Worm (Caenorhabditis elegans) whole organism, young adult: Measurements from ENCODE around the gene C32D5.7.

Experiments used
- B0261.1 ChIP-seq: sonication (generic microtip); optimal IDR thresholded peaks from 2 replicates; lab custom pipeline; 2016; ENCODE audit warnings: mild to moderate bottlenecking, missing genetic modification characterization, moderate library complexity, missing compliant biosample characterization
- B0336.3 ChIP-seq: fragments of 200-800 bp; sonication (Bioruptor generic); IDR thresholded peaks from 2 replicates; pipeline ENCODE4 v1.3.6; 2022; ENCODE audit warnings: missing genetic modification characterization, missing compliant biosample characterization
- C17E4.6 ChIP-seq: fragments of 200-800 bp; sonication (Bioruptor generic); IDR thresholded peaks from 2 replicates; pipeline ENCODE4 v1.3.6; 2022; ENCODE audit warnings: missing genetic modification reagents, missing genetic modification characterization, missing compliant biosample characterization
- F33H1.4 ChIP-seq: fragments of 200-800 bp; sonication (Bioruptor generic); IDR thresholded peaks from 2 replicates; pipeline ENCODE4 v1.3.6; 2022; ENCODE audit warnings: missing genetic modification reagents, missing genetic modification characterization, missing compliant biosample characterization
- F57A8.1 ChIP-seq: fragments of 200-800 bp; sonication (Bioruptor generic); optimal IDR thresholded peaks from 2 replicates; lab custom pipeline; 2018; ENCODE audit warnings: mild to moderate bottlenecking, missing genetic modification characterization, moderate library complexity, missing compliant biosample characterization
- K11D2.4 ChIP-seq: fragments of 200-800 bp; sonication (Bioruptor generic); IDR thresholded peaks from 2 replicates; pipeline ENCODE4 v1.3.6; 2022; ENCODE audit warnings: missing genetic modification reagents, missing genetic modification characterization, missing compliant biosample characterization
- T07F8.4 ChIP-seq: sonication (generic microtip); optimal IDR thresholded peaks from 2 replicates; lab custom pipeline; 2016; ENCODE audit warnings: mild to moderate bottlenecking, missing genetic modification characterization, moderate library complexity, missing compliant biosample characterization
- Y67H2A.10 ChIP-seq: fragments of 200-800 bp; sonication (Bioruptor generic); conservative IDR thresholded peaks from 2 replicates; pipeline ENCODE4 v1.3.6; 2022; ENCODE audit warnings: missing genetic modification reagents, missing genetic modification characterization, missing compliant biosample characterization
- akir-1 ChIP-seq: fragments of 200-800 bp; sonication (Bioruptor generic); optimal IDR thresholded peaks from 2 replicates; lab custom pipeline; 2018; ENCODE audit warnings: mild to moderate bottlenecking, missing genetic modification characterization, moderate library complexity, missing compliant biosample characterization
- ama-1 ChIP-seq, 3 experiments: fragments of 150-350 bp in 1 of 3; sonication (generic microtip) in 2 of 3; optimal IDR thresholded peaks; 2 replicates each; lab custom pipeline; 2014 to 2018; ENCODE audit warnings: missing biosample characterization in 2 of 3, missing genetic modification characterization in 2 of 3, missing genetic modification reagents in 2 of 3
- aptf-2 ChIP-seq: fragments of 200-800 bp; sonication (Bioruptor generic); conservative IDR thresholded peaks from 2 replicates; pipeline ENCODE4 v1.3.6; 2022; ENCODE audit warnings: missing genetic modification reagents, missing genetic modification characterization, missing compliant biosample characterization
- aptf-3 ChIP-seq: fragments of 200-800 bp; sonication (Bioruptor generic); IDR thresholded peaks from 2 replicates; pipeline ENCODE4 v1.3.6; 2022; ENCODE audit warnings: missing genetic modification characterization, missing compliant biosample characterization
- attf-6 ChIP-seq: fragments of 200-800 bp; sonication (Bioruptor generic); IDR thresholded peaks from 2 replicates; pipeline ENCODE4 v1.3.6; 2022; ENCODE audit warnings: missing genetic modification reagents, missing genetic modification characterization, missing compliant biosample characterization
- bed-1 ChIP-seq: fragments of 200-800 bp; sonication (Bioruptor generic); IDR thresholded peaks from 2 replicates; pipeline ENCODE4 v1.3.6; 2022; ENCODE audit warnings: missing genetic modification reagents, missing genetic modification characterization, missing compliant biosample characterization
- cebp-2 ChIP-seq: fragments of 200-800 bp; sonication (Bioruptor generic); IDR thresholded peaks from 2 replicates; pipeline ENCODE4 v1.3.6; 2022; ENCODE audit warnings: missing genetic modification characterization, missing compliant biosample characterization
- ceh-100 ChIP-seq: fragments of 200-800 bp; sonication (Bioruptor generic); IDR thresholded peaks from 2 replicates; pipeline ENCODE4 v1.3.6; 2022; ENCODE audit warnings: missing genetic modification reagents, missing genetic modification characterization, missing compliant biosample characterization
- ceh-91 ChIP-seq: fragments of 200-800 bp; sonication (Bioruptor generic); IDR thresholded peaks from 2 replicates; pipeline ENCODE4 v1.3.6; 2022; ENCODE audit warnings: missing genetic modification reagents, missing genetic modification characterization, missing compliant biosample characterization
- chd-7 ChIP-seq: sonication (generic microtip); optimal IDR thresholded peaks from 2 replicates; lab custom pipeline; 2016; ENCODE audit warnings: mild to moderate bottlenecking, missing genetic modification characterization, moderate library complexity, missing compliant biosample characterization
- die-1 ChIP-seq: sonication (generic microtip); optimal IDR thresholded peaks from 2 replicates; lab custom pipeline; 2016; ENCODE audit warnings: missing genotype, mild to moderate bottlenecking, missing genetic modification characterization, missing compliant biosample characterization
- efl-1 ChIP-seq: fragments of 150-350 bp; optimal IDR thresholded peaks from 2 replicates; lab custom pipeline; 2014; ENCODE audit warnings: missing biosample characterization, missing genetic modification reagents, missing genetic modification characterization
- egl-18 ChIP-seq: fragments of 200-800 bp; sonication (Bioruptor generic); IDR thresholded peaks from 2 replicates; pipeline ENCODE4 v1.3.6; 2022; ENCODE audit warnings: missing genetic modification reagents, missing genetic modification characterization, missing compliant biosample characterization
- ekl-4 ChIP-seq: fragments of 200-800 bp; sonication (Bioruptor generic); IDR thresholded peaks from 2 replicates; pipeline ENCODE4 v1.3.6; 2022; ENCODE audit warnings: missing genetic modification reagents, missing genetic modification characterization, missing compliant biosample characterization
- ets-4 ChIP-seq: fragments of 200-800 bp; sonication (Bioruptor generic); optimal IDR thresholded peaks from 2 replicates; lab custom pipeline; 2018; ENCODE audit warnings: mild to moderate bottlenecking, missing genetic modification characterization, missing compliant biosample characterization
- hlh-12 ChIP-seq: sonication (generic microtip); optimal IDR thresholded peaks from 2 replicates; lab custom pipeline; 2016; ENCODE audit warnings: missing genetic modification characterization, missing compliant biosample characterization
- hmg-1.2 ChIP-seq: fragments of 200-800 bp; sonication (Bioruptor generic); IDR thresholded peaks from 2 replicates; pipeline ENCODE4 v1.3.6; 2022; ENCODE audit warnings: missing genetic modification reagents, missing genetic modification characterization, missing compliant biosample characterization
- hrde-1 ChIP-seq: sonication (generic microtip); optimal IDR thresholded peaks from 2 replicates; lab custom pipeline; 2016; ENCODE audit warnings: missing genetic modification characterization, mild to moderate bottlenecking, missing compliant biosample characterization, moderate library complexity, missing genotype, missing genetic modification reagents, borderline replicate concordance
- let-526 ChIP-seq: fragments of 200-800 bp; sonication (Bioruptor generic); IDR thresholded peaks from 2 replicates; pipeline ENCODE4 v1.3.6; 2022; ENCODE audit warnings: missing genetic modification reagents, missing genetic modification characterization, missing compliant biosample characterization
- lin-26 ChIP-seq: fragments of 200-800 bp; sonication (Bioruptor generic); IDR thresholded peaks from 2 replicates; pipeline ENCODE4 v1.3.6; 2022; ENCODE audit warnings: missing genetic modification reagents, missing genetic modification characterization, missing compliant biosample characterization
- lin-35 ChIP-seq, 3 experiments: fragments of 150-350 bp in 2 of 3; sonication (generic microtip) in 1 of 3; optimal IDR thresholded peaks; 2 replicates each; lab custom pipeline; 2014 to 2018; ENCODE audit warnings: missing biosample characterization in 3 of 3, missing genetic modification characterization in 3 of 3, missing genetic modification reagents in 3 of 3
- lsl-1 ChIP-seq: fragments of 200-800 bp; sonication (Bioruptor generic); optimal IDR thresholded peaks from 2 replicates; lab custom pipeline; 2018; ENCODE audit warnings: mild to moderate bottlenecking, missing genetic modification characterization, moderate library complexity, missing compliant biosample characterization
- madf-6 ChIP-seq: fragments of 200-800 bp; sonication (Bioruptor generic); IDR thresholded peaks from 2 replicates; pipeline ENCODE4 v1.3.6; 2022; ENCODE audit warnings: missing genetic modification reagents, missing genetic modification characterization, missing compliant biosample characterization
- madf-8 ChIP-seq: fragments of 200-800 bp; sonication (Bioruptor generic); conservative IDR thresholded peaks from 2 replicates; pipeline ENCODE4 v1.3.6; 2022; ENCODE audit warnings: missing genetic modification reagents, missing genetic modification characterization, missing compliant biosample characterization
- mcd-1 ChIP-seq: fragments of 200-800 bp; sonication (Bioruptor generic); IDR thresholded peaks from 2 replicates; pipeline ENCODE4 v1.3.6; 2022; ENCODE audit warnings: missing genetic modification reagents, missing genetic modification characterization, missing compliant biosample characterization
- mes-4 ChIP-seq: sonication (generic microtip); optimal IDR thresholded peaks from 2 replicates; lab custom pipeline; 2016; ENCODE audit warnings: missing genotype, missing genetic modification characterization, missing compliant biosample characterization
- nfya-2 ChIP-seq: fragments of 200-800 bp; sonication (Bioruptor generic); IDR thresholded peaks from 2 replicates; pipeline ENCODE4 v1.3.6; 2022; ENCODE audit warnings: missing genetic modification reagents, missing genetic modification characterization, missing compliant biosample characterization
- nhr-27 ChIP-seq: fragments of 200-800 bp; sonication (Bioruptor generic); optimal IDR thresholded peaks from 2 replicates; lab custom pipeline; 2018; ENCODE audit warnings: mild to moderate bottlenecking, missing genetic modification characterization, moderate library complexity, missing compliant biosample characterization
- rpc-1 ChIP-seq, 2 experiments: fragments of 150-350 bp in 1 of 2; sonication (generic microtip) in 1 of 2; optimal IDR thresholded peaks; 2 replicates each; lab custom pipeline; 2014 to 2018; ENCODE audit warnings: missing biosample characterization in 1 of 2, missing genetic modification characterization in 1 of 2, missing genetic modification reagents in 1 of 2, missing genotype in 1 of 2
- snpc-3.4 ChIP-seq: sonication (generic microtip); optimal IDR thresholded peaks from 2 replicates; lab custom pipeline; 2017; ENCODE audit warnings: missing genetic modification characterization, mild to moderate bottlenecking, missing compliant biosample characterization, antibody characterized with exemption, moderate library complexity, missing genotype, missing genetic modification reagents
- sptf-2 ChIP-seq: fragments of 200-800 bp; sonication (Bioruptor generic); optimal IDR thresholded peaks from 2 replicates; lab custom pipeline; 2018; ENCODE audit warnings: mild to moderate bottlenecking, missing genetic modification characterization, missing compliant biosample characterization
- tbp1 ChIP-seq: fragments of 200-800 bp; sonication (Bioruptor generic); optimal IDR thresholded peaks from 2 replicates; lab custom pipeline; 2018; ENCODE audit warnings: mild to moderate bottlenecking, missing genetic modification characterization, missing compliant biosample characterization
- tbx-9 ChIP-seq: sonication (generic microtip); optimal IDR thresholded peaks from 2 replicates; lab custom pipeline; 2016; ENCODE audit warnings: borderline replicate concordance, missing genetic modification characterization, inconsistent platforms, missing compliant biosample characterization
- unc-130 ChIP-seq: sonication (generic microtip); optimal IDR thresholded peaks from 2 replicates; lab custom pipeline; 2016; ENCODE audit warnings: missing genetic modification reagents, missing genetic modification characterization, missing compliant biosample characterization
- unc-62 ChIP-seq: fragments of 150-350 bp; optimal IDR thresholded peaks from 2 replicates; lab custom pipeline; 2014; ENCODE audit warnings: missing biosample characterization, missing genetic modification reagents, missing genetic modification characterization
- zim-3 ChIP-seq: sonication (generic microtip); optimal IDR thresholded peaks from 2 replicates; lab custom pipeline; 2017; ENCODE audit warnings: mild to moderate bottlenecking, missing genetic modification characterization, moderate library complexity, missing compliant biosample characterization
- ztf-18 ChIP-seq: sonication (generic microtip); optimal IDR thresholded peaks from 2 replicates; lab custom pipeline; 2016; ENCODE audit warnings: missing genotype, mild to moderate bottlenecking, missing genetic modification characterization, missing compliant biosample characterization
- ztf-25 ChIP-seq: fragments of 200-800 bp; sonication (Bioruptor generic); IDR thresholded peaks from 2 replicates; pipeline ENCODE4 v1.3.6; 2022; ENCODE audit warnings: missing genetic modification reagents, missing genetic modification characterization, missing compliant biosample characterization
- ztf-26 ChIP-seq: sonication (generic microtip); optimal IDR thresholded peaks from 2 replicates; lab custom pipeline; 2017; ENCODE audit warnings: missing genetic modification characterization, missing compliant biosample characterization
- ztf-3 ChIP-seq: fragments of 200-800 bp; sonication (Bioruptor generic); optimal IDR thresholded peaks from 2 replicates; lab custom pipeline; 2018; ENCODE audit warnings: mild to moderate bottlenecking, missing genetic modification characterization, missing compliant biosample characterization

The C32D5.7 gene

ce11 chrII:6348360-6348759 lies 8.5 kb upstream of the C32D5.7 start (continued):
- no peak for TF ChIP-seq ztf-3 (GFP tag; lab: Kevin White, UChicago)
- no peak for TF ChIP-seq zim-3 (tag; lab: Kevin White, UChicago)
- TF ChIP-seq F33H1.4, result no peak
- peak; percentile 96 for TF ChIP-seq ama-1 (optimal IDR thresholded peaks at IDR 0.05; lab: Kevin White, UChicago)
- TF ChIP-seq ama-1 (GFP tag; optimal IDR thresholded peaks at IDR 0.05; lab: Kevin White, UChicago), result no peak
- TF ChIP-seq ztf-18 (tag; lab: Kevin White, UChicago), result peak; percentile 63
- TF ChIP-seq sptf-2 (GFP tag; lab: Kevin White, UChicago), result no peak
- no peak for TF ChIP-seq efl-1 (GFP tag; lab: Kevin White, UChicago)
- peak; percentile 90 for TF ChIP-seq ekl-4 (GFP tag; lab: Robert Waterston, UW)
- no peak for TF ChIP-seq hrde-1 (tag; lab: Kevin White, UChicago)
- TF ChIP-seq akir-1 (GFP tag; lab: Kevin White, UChicago), result no peak
- TF ChIP-seq B0336.3 (GFP tag; lab: Robert Waterston, UW), result no peak
- peak; percentile 72; the same call in 1 of the 2 replicates for TF ChIP-seq lin-26 (GFP tag; lab: Robert Waterston, UW)
- peak; percentile 75; the same call in 1 of the 2 replicates for TF ChIP-seq let-526 (GFP tag; lab: Robert Waterston, UW)
- TF ChIP-seq madf-8, result no peak
- TF ChIP-seq hlh-12, result no peak
- peak; percentile 80 for TF ChIP-seq K11D2.4 (GFP tag; lab: Robert Waterston, UW)
- no peak for TF ChIP-seq ztf-25 (GFP tag; lab: Robert Waterston, UW)
- peak; percentile 67 for TF ChIP-seq ztf-26 (tag; lab: Kevin White, UChicago)
- peak; percentile 85 for TF ChIP-seq mcd-1 (GFP tag; lab: Robert Waterston, UW)
- TF ChIP-seq B0261.1 (tag; lab: Kevin White, UChicago), result no peak
- peak; percentile 88 for TF ChIP-seq unc-62 (GFP tag; lab: Kevin White, UChicago)
- peak; percentile 35 for TF ChIP-seq die-1 (tag; lab: Kevin White, UChicago)
- TF ChIP-seq lin-35 (GFP tag; optimal IDR thresholded peaks at IDR 0.05; lab: Kevin White, UChicago), result peak in 1 of 3 experiments; percentile 80
- no peak for TF ChIP-seq attf-6 (GFP tag; lab: Robert Waterston, UW)
- TF ChIP-seq mes-4, result no peak
- TF ChIP-seq tbx-9 (tag; lab: Kevin White, UChicago), result no peak
- TF ChIP-seq lsl-1 (GFP tag; lab: Kevin White, UChicago), result no peak
- TF ChIP-seq aptf-2 (GFP tag; lab: Robert Waterston, UW), result no peak
- peak; percentile 64 for TF ChIP-seq chd-7 (tag; lab: Kevin White, UChicago)
- peak; percentile 13; the same call in 1 of the 2 replicates for TF ChIP-seq ceh-91 (GFP tag; lab: Robert Waterston, UW)
- TF ChIP-seq ceh-100 (GFP tag; lab: Robert Waterston, UW), result no peak; the same call in 1 of the 2 replicates
- TF ChIP-seq hmg-1.2 (GFP tag; lab: Robert Waterston, UW), result peak; percentile 80
- TF ChIP-seq bed-1 (GFP tag; lab: Robert Waterston, UW), result no peak
- TF ChIP-seq unc-130 (GFP tag; lab: Kevin White, UChicago), result no peak
- TF ChIP-seq tbp1 (GFP tag; lab: Kevin White, UChicago), result peak; percentile 53
- no peak for TF ChIP-seq cebp-2
- no peak for TF ChIP-seq nfya-2 (GFP tag; lab: Robert Waterston, UW)
- 0 out of 2 replicates have a peak, but pooled peaks have one; percentile 38 for TF ChIP-seq C17E4.6 (GFP tag; lab: Robert Waterston, UW)
- TF ChIP-seq T07F8.4 (tag; lab: Kevin White, UChicago), result no peak
- TF ChIP-seq ets-4 (GFP tag; lab: Kevin White, UChicago), result peak; percentile 48
- no peak for TF ChIP-seq F57A8.1 (GFP tag; lab: Kevin White, UChicago)
- no peak for TF ChIP-seq nhr-27 (tag; lab: Kevin White, UChicago)
- TF ChIP-seq egl-18, result peak; percentile 42; the same call in 1 of the 2 replicates
- TF ChIP-seq Y67H2A.10 (GFP tag; lab: Robert Waterston, UW), result peak; percentile 74
- no peak for TF ChIP-seq snpc-3.4 (tag; lab: Kevin White, UChicago)
- no peak for TF ChIP-seq aptf-3
- no peak for TF ChIP-seq madf-6 (GFP tag; lab: Robert Waterston, UW)
- no peak for TF ChIP-seq rpc-1 (optimal IDR thresholded peaks at IDR 0.05; lab: Kevin White, UChicago)
- TF ChIP-seq rpc-1 (tag; optimal IDR thresholded peaks at IDR 0.05; lab: Kevin White, UChicago), result no peak
